Fruit fly (Drosophila melanogaster) Kc167 (cell line): ENCODE results near the gene CG32040.

Experiments used
- Myc ChIP-seq: fragments of >200 bp; optimal IDR thresholded peaks from 2 replicates; lab custom pipeline; 2017; ENCODE audit warnings: missing external identifiers
- Sin3A ChIP-seq: fragments of >200 bp; optimal IDR thresholded peaks from 2 replicates; lab custom pipeline; 2018; ENCODE audit warnings: missing external identifiers
- h ChIP-seq: fragments of >200 bp; optimal IDR thresholded peaks from 3 replicates; lab custom pipeline; 2018; ENCODE audit warnings: missing external identifiers
- psq ChIP-seq: fragments of >200 bp; optimal IDR thresholded peaks from 2 replicates; lab custom pipeline; 2017; ENCODE audit warnings: missing external identifiers
- ttk ChIP-seq: sonication (Bioruptor generic); optimal IDR thresholded peaks from 2 replicates; lab custom pipeline; 2017; ENCODE audit warnings: missing external identifiers

DNA sequence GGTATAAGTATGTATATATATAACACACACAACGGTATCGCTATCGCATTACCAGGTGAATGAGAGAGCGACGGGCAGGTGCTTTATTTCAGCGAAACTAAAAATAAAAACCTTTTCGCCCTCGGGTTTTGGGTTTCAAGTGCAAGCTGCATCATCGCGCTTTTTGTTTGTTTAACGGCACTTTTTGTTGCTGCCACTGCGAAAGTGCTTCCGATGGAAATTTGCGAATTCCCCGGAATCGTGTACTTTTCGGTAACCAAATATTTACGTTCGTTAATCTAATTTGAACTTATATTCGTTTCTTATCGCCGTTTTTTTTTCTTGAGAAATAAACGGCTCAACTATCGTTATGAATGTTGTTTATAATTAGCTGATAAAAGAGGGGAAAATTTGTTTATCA is 42.2 kb downstream of the CG32040 start:
- TF ChIP-seq Myc (no peak), h (lab: Kevin White, UChicago) (no peak), psq (no peak), Sin3A (lab: Kevin White, UChicago) (no peak), ttk (lab: Kevin White, UChicago) (no peak)
